Worm (Caenorhabditis elegans): ENCODE results near the gene toe-1.

DNA sequence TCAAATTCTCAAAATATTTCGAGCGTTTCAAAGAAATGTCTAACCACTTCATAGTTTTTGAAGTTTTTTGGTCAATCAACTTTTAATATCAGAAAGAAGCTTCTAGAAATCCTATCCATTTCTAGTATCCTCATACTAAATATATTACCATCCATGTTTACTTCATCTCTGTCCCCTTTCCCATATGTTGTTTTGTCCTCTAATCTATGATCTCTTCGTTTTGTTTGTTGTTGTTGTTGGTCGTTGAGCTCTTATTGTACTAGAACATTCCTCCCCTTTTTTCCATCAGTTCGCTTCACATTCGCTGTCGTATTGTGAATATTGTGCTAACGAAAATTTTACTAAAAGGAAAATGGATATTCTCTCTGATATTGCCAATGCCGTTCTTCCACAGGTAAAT lies 7.6 kb upstream of the toe-1 start, which contains the start of gene sod-5:
- TF ChIP-seq ceh-16 (tag; optimal IDR thresholded peaks at IDR 0.05), result no peak
- TF ChIP-seq lin-39 (tag; optimal IDR thresholded peaks at IDR 0.05), result no peak
- TF ChIP-seq elt-3 (tag; optimal IDR thresholded peaks at IDR 0.05), result no peak

Measured in whole organism, L3 larva.